Worm (Caenorhabditis elegans): ENCODE data around the gene wbp-11.

The wbp-11 gene

ce11 chrII:10139177-10139640 is 33.5 kb upstream of the wbp-11 start, which contains the start of gene asah-2:
Gene asah-2 (plus strand): TSS chrII:10139590.
- TF ChIP-seq flt-1 (GFP tag; IDR thresholded peaks at IDR 0.05) (no peak), tbx-37 (GFP tag; conservative IDR thresholded peaks at IDR 0.05) (no peak), ceh-36 (tag; optimal IDR thresholded peaks at IDR 0.05) (no peak), tra-4 (tag; optimal IDR thresholded peaks at IDR 0.05) (no peak), pes-1 (GFP tag; IDR thresholded peaks at IDR 0.05) (no peak), scrt-1 (GFP tag; IDR thresholded peaks at IDR 0.05) (no peak), ceh-13 (GFP tag; optimal IDR thresholded peaks at IDR 0.05) (no peak), B0310.2 (tag; optimal IDR thresholded peaks at IDR 0.05) (no peak), sea-1 (GFP tag; conservative IDR thresholded peaks at IDR 0.05) (no peak)

ce11 chrII:10144092-10144491 is 28.6 kb upstream of the wbp-11 start, which contains the start of gene F27E5.3:
Gene F27E5.3 (minus strand): TSS chrII:10144192.
- TF ChIP-seq ama-1 (optimal IDR thresholded peaks at IDR 0.05) (no peak), ets-7 (tag; optimal IDR thresholded peaks at IDR 0.05) (no peak), B0310.2 (tag; optimal IDR thresholded peaks at IDR 0.05) (no peak), scrt-1 (GFP tag; IDR thresholded peaks at IDR 0.05) (no peak), hmbx-1 (tag; optimal IDR thresholded peaks at IDR 0.05) (no peak), tbx-37 (GFP tag; conservative IDR thresholded peaks at IDR 0.05) (no peak), flt-1 (GFP tag; IDR thresholded peaks at IDR 0.05) (no peak), hmg-4 (GFP tag; optimal IDR thresholded peaks at IDR 0.05) (no peak), sea-1 (GFP tag; conservative IDR thresholded peaks at IDR 0.05) (no peak), pes-1 (GFP tag; IDR thresholded peaks at IDR 0.05) (no peak), tra-4 (tag; optimal IDR thresholded peaks at IDR 0.05) (no peak), ceh-13 (GFP tag; optimal IDR thresholded peaks at IDR 0.05) (no peak), aly-1 (tag; optimal IDR thresholded peaks at IDR 0.05) (no peak), F13C5.2 (tag; optimal IDR thresholded peaks at IDR 0.05) (no peak), ceh-36 (tag; optimal IDR thresholded peaks at IDR 0.05) (no peak), tbx-11 (GFP tag; IDR thresholded peaks at IDR 0.05) (no peak), hnd-1 (tag; optimal IDR thresholded peaks at IDR 0.05) (no peak)

ce11 chrII:10146488-10146887 is 26.2 kb upstream of the wbp-11 start, which contains the start of gene pax-3:
Gene pax-3 (plus strand): TSS chrII:10146570.
- no peak for TF ChIP-seq pes-1 (GFP tag; IDR thresholded peaks at IDR 0.05)
- TF ChIP-seq hnd-1 (tag; optimal IDR thresholded peaks at IDR 0.05), result no peak
- no peak for TF ChIP-seq ceh-36 (tag; optimal IDR thresholded peaks at IDR 0.05)
- no peak for TF ChIP-seq ets-7 (tag; optimal IDR thresholded peaks at IDR 0.05)
- TF ChIP-seq scrt-1 (GFP tag; IDR thresholded peaks at IDR 0.05), result no peak

- TF ChIP-seq tbx-37 (GFP tag; conservative IDR thresholded peaks at IDR 0.05) (no peak), scrt-1 (GFP tag; IDR thresholded peaks at IDR 0.05) (no peak), B0310.2 (tag; optimal IDR thresholded peaks at IDR 0.05) (no peak), ets-7 (tag; optimal IDR thresholded peaks at IDR 0.05) (no peak), ceh-13 (GFP tag; optimal IDR thresholded peaks at IDR 0.05) (no peak), ama-1 (optimal IDR thresholded peaks at IDR 0.05) (no peak), hmg-4 (GFP tag; optimal IDR thresholded peaks at IDR 0.05) (no peak), pes-1 (GFP tag; IDR thresholded peaks at IDR 0.05) (no peak), flt-1 (GFP tag; IDR thresholded peaks at IDR 0.05) (no peak)
Measured at ce11 chrII:10147502-10147901, 25.2 kb upstream of the wbp-11 start.

- TF ChIP-seq pes-1 (GFP tag; IDR thresholded peaks at IDR 0.05) (no peak), tbx-37 (GFP tag; conservative IDR thresholded peaks at IDR 0.05) (no peak), F13C5.2 (tag; optimal IDR thresholded peaks at IDR 0.05) (no peak), ets-7 (tag; optimal IDR thresholded peaks at IDR 0.05) (no peak), scrt-1 (GFP tag; IDR thresholded peaks at IDR 0.05) (no peak), aly-1 (tag; optimal IDR thresholded peaks at IDR 0.05) (no peak), ama-1 (optimal IDR thresholded peaks at IDR 0.05) (no peak), hmbx-1 (tag; optimal IDR thresholded peaks at IDR 0.05) (no peak), tbx-11 (GFP tag; IDR thresholded peaks at IDR 0.05) (no peak), ceh-36 (tag; optimal IDR thresholded peaks at IDR 0.05) (no peak), ceh-13 (GFP tag; optimal IDR thresholded peaks at IDR 0.05) (no peak), hnd-1 (tag; optimal IDR thresholded peaks at IDR 0.05) (no peak), B0310.2 (tag; optimal IDR thresholded peaks at IDR 0.05) (no peak), flt-1 (GFP tag; IDR thresholded peaks at IDR 0.05) (no peak), tra-4 (tag; optimal IDR thresholded peaks at IDR 0.05) (no peak), hmg-4 (GFP tag; optimal IDR thresholded peaks at IDR 0.05) (no peak), sea-1 (GFP tag; conservative IDR thresholded peaks at IDR 0.05) (no peak)
Measured at ce11 chrII:10155106-10155505, 17.6 kb upstream of the wbp-11 start, which contains the start of gene nlp-63. Gene nlp-63 (plus strand): TSS chrII:10155406.

- no peak for TF ChIP-seq ets-7 (tag; optimal IDR thresholded peaks at IDR 0.05)
- TF ChIP-seq tbx-11 (GFP tag; IDR thresholded peaks at IDR 0.05), result peak; percentile 50; the same call in 1 of the 2 replicates
Measured at ce11 chrII:10162785-10163184, 9.9 kb upstream of the wbp-11 start.

- TF ChIP-seq tbx-11 (GFP tag; IDR thresholded peaks at IDR 0.05), result no peak
- TF ChIP-seq hmbx-1 (tag; optimal IDR thresholded peaks at IDR 0.05), result no peak
- TF ChIP-seq ceh-13 (GFP tag; optimal IDR thresholded peaks at IDR 0.05), result no peak
- TF ChIP-seq ceh-36 (tag; optimal IDR thresholded peaks at IDR 0.05), result no peak
- TF ChIP-seq hnd-1 (tag; optimal IDR thresholded peaks at IDR 0.05), result no peak
- no peak for TF ChIP-seq pes-1 (GFP tag; IDR thresholded peaks at IDR 0.05)
- TF ChIP-seq ama-1 (optimal IDR thresholded peaks at IDR 0.05), result no peak
- no peak for TF ChIP-seq ets-7 (tag; optimal IDR thresholded peaks at IDR 0.05)
- TF ChIP-seq tbx-37 (GFP tag; conservative IDR thresholded peaks at IDR 0.05), result no peak
- TF ChIP-seq hmg-4 (GFP tag; optimal IDR thresholded peaks at IDR 0.05), result no peak
Measured at ce11 chrII:10164137-10164536, 8.6 kb upstream of the wbp-11 start.

ce11 chrII:10166365-10166764 is 6.4 kb upstream of the wbp-11 start:
- no peak for TF ChIP-seq sea-1 (GFP tag; conservative IDR thresholded peaks at IDR 0.05)
- TF ChIP-seq tra-4 (tag; optimal IDR thresholded peaks at IDR 0.05), result no peak
- TF ChIP-seq F13C5.2 (tag; optimal IDR thresholded peaks at IDR 0.05), result no peak
- TF ChIP-seq ceh-13 (GFP tag; optimal IDR thresholded peaks at IDR 0.05), result no peak
- no peak for TF ChIP-seq tbx-37 (GFP tag; conservative IDR thresholded peaks at IDR 0.05)
- TF ChIP-seq aly-1 (tag; optimal IDR thresholded peaks at IDR 0.05), result no peak
- no peak for TF ChIP-seq B0310.2 (tag; optimal IDR thresholded peaks at IDR 0.05)
- TF ChIP-seq ets-7 (tag; optimal IDR thresholded peaks at IDR 0.05), result no peak
- TF ChIP-seq ceh-36 (tag; optimal IDR thresholded peaks at IDR 0.05), result no peak
- TF ChIP-seq hmbx-1 (tag; optimal IDR thresholded peaks at IDR 0.05), result no peak
- TF ChIP-seq ama-1 (optimal IDR thresholded peaks at IDR 0.05), result no peak
- TF ChIP-seq flt-1 (GFP tag; IDR thresholded peaks at IDR 0.05), result no peak
- no peak for TF ChIP-seq scrt-1 (GFP tag; IDR thresholded peaks at IDR 0.05)

Measured in whole organism, early embryonic.